Worm (Caenorhabditis elegans): ENCODE measurements around the gene npr-13.

DNA sequence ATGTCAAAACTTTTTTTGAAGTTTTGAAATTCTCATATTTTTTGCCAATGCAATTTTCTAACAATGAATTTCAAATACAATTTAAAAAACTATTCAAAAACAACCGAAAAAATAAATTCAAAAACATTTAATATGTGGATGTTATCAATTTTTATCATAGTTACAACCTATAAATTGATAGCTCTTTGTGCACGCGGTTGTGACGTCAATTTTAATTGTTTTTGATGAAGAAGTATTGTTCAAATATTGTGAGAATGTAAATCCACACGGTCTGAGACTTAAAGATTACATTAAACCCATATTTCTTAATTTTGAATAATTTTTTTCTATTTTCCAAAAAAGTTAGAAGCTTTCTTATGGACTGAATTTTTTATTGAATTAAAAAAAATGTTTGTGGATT, 6.4 kb downstream of the npr-13 start:
- no peak for TF ChIP-seq hpl-2 (GFP tag; optimal IDR thresholded peaks at IDR 0.05)
- no peak for TF ChIP-seq nhr-28 (tag; optimal IDR thresholded peaks at IDR 0.05)
- TF ChIP-seq fkh-10 (GFP tag; optimal IDR thresholded peaks at IDR 0.05) = no peak
- no peak for TF ChIP-seq mdl-1 (tag; optimal IDR thresholded peaks at IDR 0.05)
- TF ChIP-seq unc-130 (tag; optimal IDR thresholded peaks at IDR 0.05) = no peak
- TF ChIP-seq nhr-12 (tag; optimal IDR thresholded peaks at IDR 0.05) = no peak
- peak; percentile 32 for TF ChIP-seq elt-2 (tag; optimal IDR thresholded peaks at IDR 0.05)
- no peak for TF ChIP-seq ama-1 (optimal IDR thresholded peaks at IDR 0.05)
- no peak for TF ChIP-seq mab-9 (GFP tag; IDR thresholded peaks at IDR 0.05)

Measured in whole organism, L1 larva.